Comparison of ENCODE assay signal across 4 worm cellular contexts in genomic region chrX:12393786-12394308, ce11.
A peak's percentile ranks its signal among the peaks of the same experiment; 100 is the strongest.
TF ChIP-seq lines count a peak whose summit lies in the region.

TSS of gene F17E5.2 (plus strand) at chrX:12394258.

TF ChIP-seq in whole organism, L2 larva, 48 proteins besides CTCF, POLR2A, EP300 and RAD21 (continues in another document):
- TF ChIP-seq sem-4 (tag; optimal IDR thresholded peaks at IDR 0.05; lab: Kevin White, UChicago) = peak; percentile 94
- TF ChIP-seq R02D3.7 (tag; optimal IDR thresholded peaks at IDR 0.05; lab: Kevin White, UChicago) = no peak
- peak; percentile 87 for TF ChIP-seq ztf-4 (tag; optimal IDR thresholded peaks at IDR 0.05; lab: Kevin White, UChicago)
- peak; percentile 81 for TF ChIP-seq lin-11 (tag; optimal IDR thresholded peaks at IDR 0.05; lab: Kevin White, UChicago)
- TF ChIP-seq nhr-12 (tag; optimal IDR thresholded peaks at IDR 0.05; lab: Kevin White, UChicago) = no peak
- TF ChIP-seq blmp-1 (tag; optimal IDR thresholded peaks at IDR 0.05; lab: Kevin White, UChicago; ENCODE audit: insufficient read depth) = peak; percentile 57
- peak; percentile 40 for TF ChIP-seq unc-62 (GFP tag; optimal IDR thresholded peaks at IDR 0.05; lab: Kevin White, UChicago)
- TF ChIP-seq alr-1 (tag; optimal IDR thresholded peaks at IDR 0.05; lab: Kevin White, UChicago) = no peak
- TF ChIP-seq mdl-1 (tag; optimal IDR thresholded peaks at IDR 0.05; lab: Kevin White, UChicago) = peak; percentile 25 to 80
- peak; percentile 33 for TF ChIP-seq ceh-82 (tag; optimal IDR thresholded peaks at IDR 0.05; lab: Kevin White, UChicago)
- peak; percentile 80 for TF ChIP-seq zag-1 (tag; optimal IDR thresholded peaks at IDR 0.05; lab: Kevin White, UChicago)
- TF ChIP-seq egl-27 (tag; optimal IDR thresholded peaks at IDR 0.05; lab: Kevin White, UChicago) = peak; percentile 92
- peak; percentile 93 for TF ChIP-seq nhr-21 (tag; optimal IDR thresholded peaks at IDR 0.05; lab: Kevin White, UChicago)
- TF ChIP-seq mbf-1 (tag; optimal IDR thresholded peaks at IDR 0.05; lab: Kevin White, UChicago) = no peak
- no peak for TF ChIP-seq ztf-1 (GFP tag; conservative IDR thresholded peaks at IDR 0.05; lab: Robert Waterston, UW)
- TF ChIP-seq nhr-237 (tag; optimal IDR thresholded peaks at IDR 0.05; lab: Kevin White, UChicago) = no peak
- TF ChIP-seq ama-1 (optimal IDR thresholded peaks at IDR 0.05; lab: Kevin White, UChicago) = no peak
- peak; percentile 56 for TF ChIP-seq nhr-10 (tag; optimal IDR thresholded peaks at IDR 0.05; lab: Kevin White, UChicago)
- peak; percentile 93 for TF ChIP-seq nhr-25 (tag; optimal IDR thresholded peaks at IDR 0.05; lab: Kevin White, UChicago)
- no peak for TF ChIP-seq nhr-11 (tag; optimal IDR thresholded peaks at IDR 0.05; lab: Kevin White, UChicago)
- TF ChIP-seq unc-39 (tag; optimal IDR thresholded peaks at IDR 0.05; lab: Kevin White, UChicago) = no peak
- TF ChIP-seq lin-13 (GFP tag; optimal IDR thresholded peaks at IDR 0.05; lab: Kevin White, UChicago) = peak; percentile 96
- no peak for TF ChIP-seq ztf-11 (tag; optimal IDR thresholded peaks at IDR 0.05; lab: Kevin White, UChicago)

TF ChIP-seq in whole organism, L4 larva, 104 proteins besides CTCF, POLR2A, EP300 and RAD21 (continues in another document):
- TF ChIP-seq zfp-3 (GFP tag; conservative IDR thresholded peaks at IDR 0.05; lab: Robert Waterston, UW) (peak; percentile 81; the same call in 1 of the 2 replicates), dmd-8 (GFP tag; IDR thresholded peaks at IDR 0.05; lab: Robert Waterston, UW) (no peak), hlh-30 (tag; optimal IDR thresholded peaks at IDR 0.05; lab: Kevin White, UChicago; ENCODE audit: insufficient read depth) (peak; percentile 93), nhr-41 (GFP tag; IDR thresholded peaks at IDR 0.05; lab: Robert Waterston, UW) (peak; percentile 46; the same call in 1 of the 2 replicates), dmd-9 (GFP tag; IDR thresholded peaks at IDR 0.05; lab: Robert Waterston, UW) (peak; percentile 62; the same call in 1 of the 2 replicates), unc-39 (tag; optimal IDR thresholded peaks at IDR 0.05; lab: Kevin White, UChicago) (no peak), mxl-2 (GFP tag; conservative IDR thresholded peaks at IDR 0.05; lab: Robert Waterston, UW) (no peak), F49E8.2 (tag; optimal IDR thresholded peaks at IDR 0.05; lab: Kevin White, UChicago; ENCODE audit: borderline replicate concordance) (no peak), set-16 (GFP tag; IDR thresholded peaks at IDR 0.05; lab: Robert Waterston, UW) (no peak), Y48G9A.11 (GFP tag; IDR thresholded peaks at IDR 0.05; lab: Robert Waterston, UW) (no peak), ZK337.2 (GFP tag; IDR thresholded peaks at IDR 0.05; lab: Robert Waterston, UW) (no peak), snpc-4 (tag; optimal IDR thresholded peaks at IDR 0.05; lab: Kevin White, UChicago) (peak; percentile 4), vab-7 (GFP tag; IDR thresholded peaks at IDR 0.05; lab: Robert Waterston, UW) (no peak; the same call in 1 of the 2 replicates), egl-43 (GFP tag; IDR thresholded peaks at IDR 0.05; lab: Robert Waterston, UW) (no peak), daf-19 (GFP tag; conservative IDR thresholded peaks at IDR 0.05; lab: Robert Waterston, UW) (0 out of 2 replicates have a peak, but pooled peaks have one; percentile 68), F44E2.7 (GFP tag; IDR thresholded peaks at IDR 0.05; lab: Robert Waterston, UW) (no peak), zag-1 (tag; optimal IDR thresholded peaks at IDR 0.05; lab: Kevin White, UChicago) (no peak), lim-7 (GFP tag; IDR thresholded peaks at IDR 0.05; lab: Robert Waterston, UW) (no peak), cey-2 (tag; optimal IDR thresholded peaks at IDR 0.05; lab: Kevin White, UChicago; ENCODE audit: borderline replicate concordance, insufficient read depth) (no peak), R02D3.7 (tag; optimal IDR thresholded peaks at IDR 0.05; lab: Kevin White, UChicago) (no peak), dve-1 (tag; optimal IDR thresholded peaks at IDR 0.05; lab: Kevin White, UChicago; ENCODE audit: insufficient read depth) (peak; percentile 98), ctbp-1 (GFP tag; IDR thresholded peaks at IDR 0.05; lab: Robert Waterston, UW) (peak; percentile 94), rbr-2 (tag; optimal IDR thresholded peaks at IDR 0.05; lab: Kevin White, UChicago) (peak; percentile 96)

TF ChIP-seq in whole organism, late embryonic, 69 proteins besides CTCF, POLR2A, EP300 and RAD21 (continues in another document):
- TF ChIP-seq eyg-1 (tag; optimal IDR thresholded peaks at IDR 0.05; lab: Kevin White, UChicago) (no peak), sdc-2 (tag; optimal IDR thresholded peaks at IDR 0.05; lab: Kevin White, UChicago) (peak; percentile 83), madf-2 (tag; optimal IDR thresholded peaks at IDR 0.05; lab: Kevin White, UChicago) (no peak), T23F11.4 (GFP tag; optimal IDR thresholded peaks at IDR 0.05; lab: Kevin White, UChicago) (no peak), dmd-4 (tag; optimal IDR thresholded peaks at IDR 0.05; lab: Kevin White, UChicago; ENCODE audit: borderline replicate concordance) (no peak), sox-2 (GFP tag; IDR thresholded peaks at IDR 0.05; lab: Robert Waterston, UW) (no peak), pha-2 (tag; optimal IDR thresholded peaks at IDR 0.05; lab: Kevin White, UChicago) (no peak), ceh-14 (tag; optimal IDR thresholded peaks at IDR 0.05; lab: Kevin White, UChicago) (no peak), che-1 (tag; optimal IDR thresholded peaks at IDR 0.05; lab: Kevin White, UChicago) (no peak), ceh-19 (GFP tag; optimal IDR thresholded peaks at IDR 0.05; lab: Kevin White, UChicago) (no peak), ttx-3 (tag; optimal IDR thresholded peaks at IDR 0.05; lab: Kevin White, UChicago) (no peak), K02D7.2 (tag; optimal IDR thresholded peaks at IDR 0.05; lab: Kevin White, UChicago) (no peak), sox-4 (tag; optimal IDR thresholded peaks at IDR 0.05; lab: Kevin White, UChicago) (no peak), fkh-10 (GFP tag; optimal IDR thresholded peaks at IDR 0.05; lab: Kevin White, UChicago) (no peak), unc-42 (tag; optimal IDR thresholded peaks at IDR 0.05; lab: Kevin White, UChicago) (peak; percentile 83), ahr-1 (tag; optimal IDR thresholded peaks at IDR 0.05; lab: Kevin White, UChicago) (no peak), odd-2 (tag; optimal IDR thresholded peaks at IDR 0.05; lab: Kevin White, UChicago) (no peak), zip-5 (tag; optimal IDR thresholded peaks at IDR 0.05; lab: Kevin White, UChicago) (no peak), hlh-8 (tag; optimal IDR thresholded peaks at IDR 0.05; lab: Kevin White, UChicago) (peak; percentile 70), ceh-18 (tag; optimal IDR thresholded peaks at IDR 0.05; lab: Kevin White, UChicago) (peak; percentile 84), ztf-16 (tag; optimal IDR thresholded peaks at IDR 0.05; lab: Kevin White, UChicago) (no peak), fkh-6 (tag; optimal IDR thresholded peaks at IDR 0.05; lab: Kevin White, UChicago) (no peak), ets-4 (tag; optimal IDR thresholded peaks at IDR 0.05; lab: Kevin White, UChicago) (no peak), ceh-30 (tag; optimal IDR thresholded peaks at IDR 0.05; lab: Kevin White, UChicago) (peak; percentile 94), nhr-11 (tag; optimal IDR thresholded peaks at IDR 0.05; lab: Kevin White, UChicago) (no peak), F13H6.1 (tag; optimal IDR thresholded peaks at IDR 0.05; lab: Kevin White, UChicago) (peak; percentile 12), elt-4 (tag; optimal IDR thresholded peaks at IDR 0.05; lab: Kevin White, UChicago) (no peak)

TF ChIP-seq in whole organism, mixed stage, embryonic, 35 proteins besides CTCF, POLR2A, EP300 and RAD21 (continues in another document):
- TF ChIP-seq elt-3 (tag; optimal IDR thresholded peaks at IDR 0.05; lab: Kevin White, UChicago) (no peak), ham-2 (GFP tag; optimal IDR thresholded peaks at IDR 0.05; lab: Kevin White, UChicago) (peak; percentile 47), drap-1 (GFP tag; optimal IDR thresholded peaks at IDR 0.05; lab: Kevin White, UChicago) (no peak), flh-1 (GFP tag; optimal IDR thresholded peaks at IDR 0.05; lab: Kevin White, UChicago) (no peak), tbx-8 (GFP tag; optimal IDR thresholded peaks at IDR 0.05; lab: Kevin White, UChicago) (no peak), nhr-2 (tag; optimal IDR thresholded peaks at IDR 0.05; lab: Kevin White, UChicago) (peak; percentile 69), pha-4 (tag; optimal IDR thresholded peaks at IDR 0.05; lab: Kevin White, UChicago) (peak; percentile 96), nhr-76 (tag; optimal IDR thresholded peaks at IDR 0.05; lab: Kevin White, UChicago) (no peak), snpc-4 (tag; optimal IDR thresholded peaks at IDR 0.05; lab: Kevin White, UChicago) (no peak), zip-8 (tag; optimal IDR thresholded peaks at IDR 0.05; lab: Kevin White, UChicago) (no peak), mep-1 (tag; optimal IDR thresholded peaks at IDR 0.05; lab: Kevin White, UChicago) (peak; percentile 93), blmp-1 (tag; optimal IDR thresholded peaks at IDR 0.05; lab: Kevin White, UChicago) (no peak), nhr-12 (tag; optimal IDR thresholded peaks at IDR 0.05; lab: Kevin White, UChicago) (no peak), cnd-1 (tag; optimal IDR thresholded peaks at IDR 0.05; lab: Kevin White, UChicago) (peak; percentile 47), elt-1 (tag; optimal IDR thresholded peaks at IDR 0.05; lab: Kevin White, UChicago; ENCODE audit: borderline replicate concordance, insufficient read depth) (no peak), sptf-1 (tag; optimal IDR thresholded peaks at IDR 0.05; lab: Kevin White, UChicago) (no peak), mab-5 (tag; optimal IDR thresholded peaks at IDR 0.05; lab: Kevin White, UChicago) (peak; percentile 24), unc-39 (tag; optimal IDR thresholded peaks at IDR 0.05; lab: Kevin White, UChicago) (no peak), mls-2 (tag; optimal IDR thresholded peaks at IDR 0.05; lab: Kevin White, UChicago) (peak; percentile 66), lsy-2 (tag; optimal IDR thresholded peaks at IDR 0.05; lab: Kevin White, UChicago) (peak; percentile 66), nhr-237 (tag; optimal IDR thresholded peaks at IDR 0.05; lab: Kevin White, UChicago) (peak; percentile 85), ceh-39 (tag; optimal IDR thresholded peaks at IDR 0.05; lab: Kevin White, UChicago) (no peak), ceh-83 (GFP tag; optimal IDR thresholded peaks at IDR 0.05; lab: Kevin White, UChicago) (no peak), bed-3 (GFP tag; optimal IDR thresholded peaks at IDR 0.05; lab: Kevin White, UChicago) (no peak), M03D4.4 (tag; optimal IDR thresholded peaks at IDR 0.05; lab: Kevin White, UChicago) (peak; percentile 38), unc-62 (GFP tag; optimal IDR thresholded peaks at IDR 0.05; lab: Kevin White, UChicago) (peak; percentile 76), nhr-28 (tag; optimal IDR thresholded peaks at IDR 0.05; lab: Kevin White, UChicago) (no peak), sem-2 (GFP tag; optimal IDR thresholded peaks at IDR 0.05; lab: Kevin White, UChicago) (no peak), ztf-11 (tag; optimal IDR thresholded peaks at IDR 0.05; lab: Kevin White, UChicago) (no peak), ceh-43 (GFP tag; optimal IDR thresholded peaks at IDR 0.05; lab: Kevin White, UChicago) (no peak)
